Fruit fly (Drosophila melanogaster): ENCODE measurements around the gene CG31546.
A peak's percentile ranks its signal among the peaks of the same experiment; 100 is the strongest.

The CG31546 gene

DNA sequence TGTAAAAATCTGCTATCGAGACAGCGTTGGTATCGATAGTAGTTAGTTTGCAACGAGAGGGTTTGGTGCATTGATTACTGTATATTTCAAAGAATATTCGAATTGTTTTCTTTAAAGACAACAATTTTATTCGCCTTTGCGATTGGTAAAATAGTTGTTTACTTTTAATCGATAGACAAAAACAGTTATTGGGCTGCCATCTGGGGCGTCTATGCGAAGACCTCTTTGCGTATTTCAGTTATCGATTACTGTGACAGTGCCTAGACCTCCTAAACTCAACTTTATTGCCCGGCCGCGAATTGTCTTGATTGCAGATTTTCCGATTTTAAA, 22.3 kb downstream of the CG31546 start, which contains the start of gene Atu (continued):
- TF ChIP-seq CG17568 (GFP tag; optimal IDR thresholded peaks at IDR 0.05) (no peak), CG11085 (GFP tag; IDR thresholded peaks at IDR 0.05) (no peak), CG9932 (GFP tag; IDR thresholded peaks at IDR 0.05) (peak; percentile 69), Aef1 (GFP tag; IDR thresholded peaks at IDR 0.05) (no peak), CG1024 (GFP tag; IDR thresholded peaks at IDR 0.05) (no peak), CG4617 (GFP tag; optimal IDR thresholded peaks at IDR 0.05; ENCODE audit: borderline replicate concordance) (no peak), trh (GFP tag; optimal IDR thresholded peaks at IDR 0.05) (no peak), CG6254 (GFP tag; optimal IDR thresholded peaks at IDR 0.05) (no peak), gem (tag; optimal IDR thresholded peaks at IDR 0.05) (no peak), Asciz (GFP tag; optimal IDR thresholded peaks at IDR 0.05) (no peak), CG6683 (GFP tag; optimal IDR thresholded peaks at IDR 0.05) (no peak), gfzf (GFP tag; optimal IDR thresholded peaks at IDR 0.05) (peak; percentile 27), crp (GFP tag; optimal IDR thresholded peaks at IDR 0.05) (peak in 1 of 2 experiments; percentile 42), mirr (GFP tag; optimal IDR thresholded peaks at IDR 0.05) (no peak), CG4730 (GFP tag; IDR thresholded peaks at IDR 0.05) (no peak), Abd-B (GFP tag; optimal IDR thresholded peaks at IDR 0.05) (peak; percentile 73), al (GFP tag; IDR thresholded peaks at IDR 0.05) (no peak), schlank (tag; optimal IDR thresholded peaks at IDR 0.05) (no peak), D19B (GFP tag; optimal IDR thresholded peaks at IDR 0.05) (no peak), CG43689 (GFP tag; IDR thresholded peaks at IDR 0.05) (no peak), CG11560 (tag; IDR thresholded peaks at IDR 0.05) (0 out of 3 replicates have a peak, but pooled peaks have one; percentile 10), CG10979 (tag; optimal IDR thresholded peaks at IDR 0.05) (peak; percentile 32), CG7963 (GFP tag; IDR thresholded peaks at IDR 0.05; ENCODE audit: partially characterized antibody) (peak; percentile 84), Dip3 (GFP tag; optimal IDR thresholded peaks at IDR 0.05) (peak; percentile 2), ato (GFP tag; IDR thresholded peaks at IDR 0.05; ENCODE audit: partially characterized antibody) (peak; percentile 73; the same call in 1 of the 2 replicates), ap (GFP tag; IDR thresholded peaks at IDR 0.05) (no peak), CG2678 (tag; optimal IDR thresholded peaks at IDR 0.05) (peak; percentile 38), sqz (GFP tag; optimal IDR thresholded peaks at IDR 0.05) (peak; percentile 8), MBD-R2 (GFP tag; IDR thresholded peaks at IDR 0.05) (peak; percentile 76), CG8765 (GFP tag; IDR thresholded peaks at IDR 0.05) (no peak), CoRest (tag; optimal IDR thresholded peaks at IDR 0.05) (peak; percentile 53), Trl (optimal IDR thresholded peaks at IDR 0.05) (no peak), Trl (GFP tag; optimal IDR thresholded peaks at IDR 0.05) (peak; percentile 34), bsh (GFP tag; optimal IDR thresholded peaks at IDR 0.05) (peak in 1 of 2 experiments; percentile 1), CTCF (GFP tag; optimal IDR thresholded peaks at IDR 0.05) (no peak), esg (GFP tag; conservative IDR thresholded peaks at IDR 0.05) (no peak), CG12236 (GFP tag; optimal IDR thresholded peaks at IDR 0.05) (no peak), CG12659 (GFP tag; optimal IDR thresholded peaks at IDR 0.05) (peak; percentile 74), CG12071 (GFP tag; optimal IDR thresholded peaks at IDR 0.05) (no peak), Oaz (GFP tag; IDR thresholded peaks at IDR 0.05) (no peak), CG18011 (GFP tag; optimal IDR thresholded peaks at IDR 0.05) (no peak), CG11398 (GFP tag; optimal IDR thresholded peaks at IDR 0.05) (no peak), CG8089 (GFP tag; optimal IDR thresholded peaks at IDR 0.05) (peak; percentile 46), YL-1 (GFP tag; optimal IDR thresholded peaks at IDR 0.05) (peak; percentile 81), Hr78 (GFP tag; optimal IDR thresholded peaks at IDR 0.05) (peak in 1 of 2 experiments; percentile 22), eve (GFP tag; optimal IDR thresholded peaks at IDR 0.05) (no peak), lilli (GFP tag; optimal IDR thresholded peaks at IDR 0.05) (peak; percentile 48), CG17186 (GFP tag; optimal IDR thresholded peaks at IDR 0.05) (peak; percentile 57), sisA (GFP tag; IDR thresholded peaks at IDR 0.05) (no peak), Lhr (GFP tag; optimal IDR thresholded peaks at IDR 0.05) (peak; percentile 11), chn (GFP tag; optimal IDR thresholded peaks at IDR 0.05) (peak; percentile 39), Tbp (GFP tag; optimal IDR thresholded peaks at IDR 0.05) (peak; percentile 26)
